Fruit fly (Drosophila melanogaster): ENCODE measurements around the gene p.

Gene p

dm6 chr3R:8670529-8671491 lies at the start of gene p (continued):
- TF ChIP-seq CG10321 (GFP tag; IDR thresholded peaks at IDR 0.05) (peak; percentile 63; the same call in 1 of the 2 replicates), Ssrp (tag; optimal IDR thresholded peaks at IDR 0.05) (no peak), CG15601 (tag; optimal IDR thresholded peaks at IDR 0.05) (peak; percentile 60), vfl (GFP tag; optimal IDR thresholded peaks at IDR 0.05) (no peak), CG11504 (tag; optimal IDR thresholded peaks at IDR 0.05) (peak; percentile 49), CG14965 (GFP tag; optimal IDR thresholded peaks at IDR 0.05; ENCODE audit: borderline replicate concordance) (no peak), Max (GFP tag; optimal IDR thresholded peaks at IDR 0.05) (no peak), CG6689 (GFP tag; IDR thresholded peaks at IDR 0.05) (peak; percentile 42; the same call in 1 of the 2 replicates), sim (GFP tag; IDR thresholded peaks at IDR 0.05) (peak; percentile 48; the same call in 1 of the 2 replicates), CG10654 (GFP tag; optimal IDR thresholded peaks at IDR 0.05) (no peak), CG11085 (GFP tag; IDR thresholded peaks at IDR 0.05) (no peak), CG32772 (GFP tag; IDR thresholded peaks at IDR 0.05) (peak; percentile 61), Mrtf (GFP tag; IDR thresholded peaks at IDR 0.05) (no peak), bigmax (GFP tag; optimal IDR thresholded peaks at IDR 0.05) (no peak), ase (GFP tag; IDR thresholded peaks at IDR 0.05) (no peak), CG8944 (GFP tag; optimal IDR thresholded peaks at IDR 0.05) (no peak), CG4360 (GFP tag; IDR thresholded peaks at IDR 0.05) (no peak), trh (GFP tag; optimal IDR thresholded peaks at IDR 0.05) (no peak), Antp (GFP tag; optimal IDR thresholded peaks at IDR 0.05) (peak; percentile 19), CG13287 (GFP tag; IDR thresholded peaks at IDR 0.05; ENCODE audit: partially characterized antibody) (no peak), H15 (GFP tag; IDR thresholded peaks at IDR 0.05) (no peak), Neu2 (GFP tag; optimal IDR thresholded peaks at IDR 0.05; ENCODE audit: borderline replicate concordance) (peak; percentile 44), chn (GFP tag; optimal IDR thresholded peaks at IDR 0.05) (peak; percentile 36), ind (GFP tag; optimal IDR thresholded peaks at IDR 0.05) (peak; percentile 30), CG12071 (GFP tag; optimal IDR thresholded peaks at IDR 0.05) (peak; percentile 34), CG2129 (GFP tag; IDR thresholded peaks at IDR 0.05; ENCODE audit: partially characterized antibody) (no peak), CG15479 (GFP tag; optimal IDR thresholded peaks at IDR 0.05) (peak; percentile 68), abd-A (tag; optimal IDR thresholded peaks at IDR 0.05) (no peak), ara (GFP tag; IDR thresholded peaks at IDR 0.05) (no peak), CG10462 (GFP tag; optimal IDR thresholded peaks at IDR 0.05) (no peak), Bdp1 (GFP tag; optimal IDR thresholded peaks at IDR 0.05) (peak; percentile 44), CG4282 (GFP tag; optimal IDR thresholded peaks at IDR 0.05) (no peak), inv (GFP tag; IDR thresholded peaks at IDR 0.05; ENCODE audit: partially characterized antibody) (no peak), ken (GFP tag; IDR thresholded peaks at IDR 0.05) (no peak), crol (GFP tag; IDR thresholded peaks at IDR 0.05) (no peak), stwl (tag; optimal IDR thresholded peaks at IDR 0.05) (peak; percentile 50), CkIIα-i1 (GFP tag; IDR thresholded peaks at IDR 0.05) (no peak), CG34224 (GFP tag; IDR thresholded peaks at IDR 0.05; ENCODE audit: partially characterized antibody) (no peak), Gsc (GFP tag; IDR thresholded peaks at IDR 0.05) (no peak), wek (GFP tag; optimal IDR thresholded peaks at IDR 0.05) (peak; percentile 39), CG34422 (GFP tag; IDR thresholded peaks at IDR 0.05) (no peak), CG9797 (GFP tag; optimal IDR thresholded peaks at IDR 0.05) (no peak), CG1233 (GFP tag; optimal IDR thresholded peaks at IDR 0.05) (peak; percentile 34), odd (GFP tag; optimal IDR thresholded peaks at IDR 0.05) (peak; percentile 42), Fer2 (tag; optimal IDR thresholded peaks at IDR 0.05) (peak; percentile 4), pan (optimal IDR thresholded peaks at IDR 0.05) (no peak), pan (GFP tag; optimal IDR thresholded peaks at IDR 0.05 in 1 of 2, IDR thresholded peaks at IDR 0.05 in 1 of 2) (peak in 1 of 2 experiments; percentile 45), CG15514 (GFP tag; optimal IDR thresholded peaks at IDR 0.05) (peak; percentile 4), CG12769 (tag; optimal IDR thresholded peaks at IDR 0.05) (no peak)

All from whole organism, embryonic.